Fruit fly (Drosophila melanogaster): ENCODE results near the gene Fit1.

Gene Fit1

dm6 chr3L:4102496-4103257, 687 bp upstream of the Fit1 start, which contains the start of gene CG14995 (continued):
- peak; percentile 53 for TF ChIP-seq HLH4C (GFP tag; IDR thresholded peaks at IDR 0.05; ENCODE audit: partially characterized antibody)
- TF ChIP-seq odd (GFP tag; optimal IDR thresholded peaks at IDR 0.05) = peak; percentile 14
- TF ChIP-seq sd (tag; optimal IDR thresholded peaks at IDR 0.05) = peak; percentile 79
- peak; percentile 62 for TF ChIP-seq Myb (GFP tag; optimal IDR thresholded peaks at IDR 0.05)
- TF ChIP-seq jumu (GFP tag; optimal IDR thresholded peaks at IDR 0.05) = no peak
- no peak for TF ChIP-seq Six4 (GFP tag; optimal IDR thresholded peaks at IDR 0.05)
- no peak for TF ChIP-seq CG10462 (GFP tag; optimal IDR thresholded peaks at IDR 0.05)
- TF ChIP-seq CG15601 (tag; optimal IDR thresholded peaks at IDR 0.05) = peak; percentile 16
- no peak for TF ChIP-seq croc (GFP tag; conservative IDR thresholded peaks at IDR 0.05)
- peak; percentile 0 for TF ChIP-seq CG12391 (tag; optimal IDR thresholded peaks at IDR 0.05)
- TF ChIP-seq CG3281 (GFP tag; optimal IDR thresholded peaks at IDR 0.05) = peak; percentile 44
- no peak for TF ChIP-seq sqz (GFP tag; optimal IDR thresholded peaks at IDR 0.05)
- TF ChIP-seq CG7987 (GFP tag; optimal IDR thresholded peaks at IDR 0.05) = peak; percentile 56
- peak; percentile 21 for TF ChIP-seq dmrt99B (tag; optimal IDR thresholded peaks at IDR 0.05)
- TF ChIP-seq Atf3 (GFP tag; optimal IDR thresholded peaks at IDR 0.05) = no peak
- TF ChIP-seq CG18476 (GFP tag; optimal IDR thresholded peaks at IDR 0.05) = no peak
- TF ChIP-seq CG2678 (tag; optimal IDR thresholded peaks at IDR 0.05) = peak; percentile 33
- peak; percentile 91 for TF ChIP-seq Sry-δ (GFP tag; optimal IDR thresholded peaks at IDR 0.05)
- peak; percentile 78; the same call in 1 of the 2 replicates for TF ChIP-seq amos (GFP tag; IDR thresholded peaks at IDR 0.05; ENCODE audit: partially characterized antibody)
- TF ChIP-seq Oaz (GFP tag; IDR thresholded peaks at IDR 0.05) = no peak
- TF ChIP-seq lab (GFP tag; optimal IDR thresholded peaks at IDR 0.05) = peak; percentile 67
- peak; percentile 31 for TF ChIP-seq exex (tag; optimal IDR thresholded peaks at IDR 0.05)
- TF ChIP-seq MESR4 (GFP tag; optimal IDR thresholded peaks at IDR 0.05) = peak; percentile 49
- no peak for TF ChIP-seq phol (tag; optimal IDR thresholded peaks at IDR 0.05)
- no peak for TF ChIP-seq gsb-n (tag; optimal IDR thresholded peaks at IDR 0.05)
- TF ChIP-seq Elba2 (GFP tag; optimal IDR thresholded peaks at IDR 0.05) = peak; percentile 84
- peak; percentile 63; the same call in 2 of the 3 replicates for TF ChIP-seq vnd (GFP tag; IDR thresholded peaks at IDR 0.05; ENCODE audit: partially characterized antibody)
- TF ChIP-seq ems (GFP tag; optimal IDR thresholded peaks at IDR 0.05) = no peak
- peak; percentile 51 for TF ChIP-seq CG5180 (GFP tag; optimal IDR thresholded peaks at IDR 0.05)
- no peak for TF ChIP-seq Tbp (GFP tag; optimal IDR thresholded peaks at IDR 0.05)
- TF ChIP-seq CG18599 (GFP tag; optimal IDR thresholded peaks at IDR 0.05) = peak; percentile 35
- peak; percentile 71; the same call in 2 of the 3 replicates for TF ChIP-seq Opbp (GFP tag; IDR thresholded peaks at IDR 0.05; ENCODE audit: partially characterized antibody)
- TF ChIP-seq fd102C (GFP tag; optimal IDR thresholded peaks at IDR 0.05) = no peak
- TF ChIP-seq mirr (GFP tag; optimal IDR thresholded peaks at IDR 0.05) = peak; percentile 77
- TF ChIP-seq da (GFP tag; optimal IDR thresholded peaks at IDR 0.05) = no peak
- no peak for TF ChIP-seq TFAM (GFP tag; optimal IDR thresholded peaks at IDR 0.05)
- TF ChIP-seq Eip74EF (GFP tag; optimal IDR thresholded peaks at IDR 0.05) = peak in 1 of 2 experiments; percentile 57
- TF ChIP-seq nom (GFP tag; optimal IDR thresholded peaks at IDR 0.05) = peak; percentile 77
- peak; percentile 63 for TF ChIP-seq CG13296 (GFP tag; optimal IDR thresholded peaks at IDR 0.05)
- peak; percentile 64 for TF ChIP-seq Deaf1 (tag; optimal IDR thresholded peaks at IDR 0.05)
- no peak for TF ChIP-seq h (optimal IDR thresholded peaks at IDR 0.05)
- TF ChIP-seq CG3407 (GFP tag; optimal IDR thresholded peaks at IDR 0.05) = no peak
- TF ChIP-seq CG10979 (tag; optimal IDR thresholded peaks at IDR 0.05) = peak; percentile 8
- peak; percentile 69 for TF ChIP-seq CG13287 (GFP tag; IDR thresholded peaks at IDR 0.05; ENCODE audit: partially characterized antibody)
- no peak for TF ChIP-seq CG16863 (GFP tag; optimal IDR thresholded peaks at IDR 0.05)
- peak; percentile 31 for TF ChIP-seq CG2712 (tag; optimal IDR thresholded peaks at IDR 0.05)
- TF ChIP-seq CG1602 (GFP tag; optimal IDR thresholded peaks at IDR 0.05) = no peak
- 0 out of 2 replicates have a peak, but pooled peaks have one; percentile 22 for TF ChIP-seq HLH3B (GFP tag; IDR thresholded peaks at IDR 0.05)
